Fruit fly (Drosophila melanogaster) whole organism, embryonic: Measurements from ENCODE around the gene Csk.

ENCODE experiments used
- Atf6 ChIP-seq: fragments of 200-800 bp; sonication (Bioruptor generic); IDR thresholded peaks from 2 replicates; pipeline ENCODE4 v1.3.6; 2022; ENCODE audit warnings: missing biosample characterization, missing genetic modification characterization
- BEAF-32 ChIP-seq: fragments of 200-800 bp; sonication (Bioruptor generic); optimal IDR thresholded peaks from 3 replicates; lab custom pipeline; 2017; ENCODE audit warnings: missing biosample characterization, missing genetic modification characterization, mild to moderate bottlenecking, moderate library complexity, missing genetic modification reagents
- CG10959 ChIP-seq: fragments of 200-800 bp; sonication (Bioruptor generic); IDR thresholded peaks from 2 replicates; pipeline ENCODE4 v1.3.6; 2022; ENCODE audit warnings: missing biosample characterization, missing genetic modification characterization
- CG11085 ChIP-seq: fragments of 200-800 bp; sonication (Bioruptor generic); IDR thresholded peaks from 2 replicates; pipeline ENCODE4 v1.3.6; 2022; ENCODE audit warnings: missing biosample characterization, missing genetic modification characterization
- CG12155 ChIP-seq: fragments of 200-800 bp; sonication (Bioruptor generic); optimal IDR thresholded peaks from 3 replicates; lab custom pipeline; 2016; ENCODE audit warnings: missing biosample characterization, missing genetic modification characterization
- CG12744 ChIP-seq: fragments of 200-800 bp; sonication (Bioruptor generic); optimal IDR thresholded peaks from 2 replicates; lab custom pipeline; 2016; ENCODE audit warnings: missing biosample characterization, missing genetic modification characterization
- CG13123 ChIP-seq: fragments of 200-800 bp; sonication (Bioruptor generic); optimal IDR thresholded peaks from 2 replicates; lab custom pipeline; 2016; ENCODE audit warnings: missing biosample characterization, missing genetic modification characterization
- CG15696 ChIP-seq: fragments of 200-800 bp; sonication (Bioruptor generic); optimal IDR thresholded peaks from 2 replicates; lab custom pipeline; 2019; ENCODE audit warnings: missing biosample characterization, mild to moderate bottlenecking, missing genetic modification characterization, moderate library complexity
- CG1603 ChIP-seq: fragments of 200-800 bp; sonication (Bioruptor generic); optimal IDR thresholded peaks from 2 replicates; lab custom pipeline; 2019; ENCODE audit warnings: missing biosample characterization, mild to moderate bottlenecking, missing genetic modification characterization, moderate library complexity
- CG17186 ChIP-seq: fragments of 200-800 bp; sonication (Bioruptor generic); optimal IDR thresholded peaks from 3 replicates; lab custom pipeline; 2017; ENCODE audit warnings: missing biosample characterization, missing genetic modification reagents, missing genetic modification characterization
- CG17328 ChIP-seq: fragments of 200-800 bp; sonication (Bioruptor generic); IDR thresholded peaks from 2 replicates; pipeline ENCODE4 v1.3.6; 2022; ENCODE audit warnings: missing biosample characterization, missing genetic modification characterization
- CG2116 ChIP-seq: fragments of 200-800 bp; sonication (Bioruptor generic); optimal IDR thresholded peaks from 3 replicates; lab custom pipeline; 2018; ENCODE audit warnings: missing biosample characterization, mild to moderate bottlenecking, missing genetic modification characterization
- CG30020 ChIP-seq: fragments of 200-800 bp; optimal IDR thresholded peaks from 2 replicates; lab custom pipeline; 2019; ENCODE audit warnings: missing biosample characterization, mild to moderate bottlenecking, missing genetic modification characterization, moderate library complexity
- CG30403 ChIP-seq: fragments of 200-800 bp; sonication (Bioruptor generic); optimal IDR thresholded peaks from 3 replicates; lab custom pipeline; 2016; ENCODE audit warnings: missing biosample characterization, missing genetic modification characterization
- CG3838 ChIP-seq: fragments of 200-800 bp; sonication (Bioruptor generic); optimal IDR thresholded peaks from 3 replicates; lab custom pipeline; 2016; ENCODE audit warnings: missing biosample characterization, missing genetic modification characterization
- CG42726 ChIP-seq: fragments of 200-800 bp; sonication (Bioruptor generic); IDR thresholded peaks from 2 replicates; pipeline ENCODE4 v1.3.6; 2022; ENCODE audit warnings: missing biosample characterization, missing genetic modification characterization; ENCODE audit not compliant: partially characterized antibody
- CG4328 ChIP-seq: fragments of 200-800 bp; sonication (Bioruptor generic); optimal IDR thresholded peaks from 3 replicates; lab custom pipeline; 2017; ENCODE audit warnings: missing biosample characterization, missing genetic modification reagents, missing genetic modification characterization
- CG4854 ChIP-seq: fragments of 200-800 bp; sonication (Bioruptor generic); optimal IDR thresholded peaks from 2 replicates; lab custom pipeline; 2016; ENCODE audit warnings: missing biosample characterization, missing genetic modification characterization, inconsistent platforms
- CG6654 ChIP-seq: fragments of 200-800 bp; sonication (Bioruptor generic); optimal IDR thresholded peaks from 2 replicates; lab custom pipeline; 2017; ENCODE audit warnings: missing biosample characterization, mild to moderate bottlenecking, missing genetic modification characterization
- Dll ChIP-seq: fragments of 200-800 bp; sonication (Bioruptor generic); IDR thresholded peaks from 4 replicates; pipeline ENCODE4 v1.3.6; 2022; ENCODE audit warnings: missing biosample characterization, missing genetic modification characterization; ENCODE audit not compliant: partially characterized antibody
- Doc3 ChIP-seq: fragments of 200-800 bp; sonication (Bioruptor generic); IDR thresholded peaks from 3 replicates; pipeline ENCODE4 v1.3.6; 2022; ENCODE audit warnings: missing biosample characterization, missing genetic modification characterization; ENCODE audit not compliant: partially characterized antibody
- E2f2 ChIP-seq: fragments of 200-800 bp; sonication (Bioruptor generic); IDR thresholded peaks from 2 replicates; pipeline ENCODE4 v1.3.6; 2022; ENCODE audit warnings: missing biosample characterization, missing genetic modification characterization
- Elba2 ChIP-seq: fragments of 200-800 bp; sonication (Bioruptor generic); optimal IDR thresholded peaks from 3 replicates; lab custom pipeline; 2016; ENCODE audit warnings: missing biosample characterization, missing genetic modification characterization
- Fer2 ChIP-seq: fragments of 200-800 bp; sonication (Bioruptor generic); optimal IDR thresholded peaks from 2 replicates; lab custom pipeline; 2018; ENCODE audit warnings: missing biosample characterization, mild to moderate bottlenecking, missing genetic modification characterization, moderate library complexity
- Hey ChIP-seq: fragments of 200-800 bp; sonication (Bioruptor generic); optimal IDR thresholded peaks from 3 replicates; lab custom pipeline; 2018; ENCODE audit warnings: missing biosample characterization, mild to moderate bottlenecking, missing genetic modification characterization
- Med ChIP-seq: fragments of 200-800 bp; sonication (Bioruptor generic); peaks from one replicate; lab custom pipeline; 2016; ENCODE audit warnings: missing biosample characterization, missing genetic modification characterization, mild to moderate bottlenecking, inconsistent platforms, moderate library complexity
- Usf ChIP-seq: fragments of 200-800 bp; sonication (Bioruptor generic); optimal IDR thresholded peaks from 2 replicates; lab custom pipeline; 2017; ENCODE audit warnings: missing genotype, missing biosample characterization, missing genetic modification characterization
- Vsx1 ChIP-seq: fragments of 200-800 bp; sonication (Bioruptor generic); optimal IDR thresholded peaks from 2 replicates; lab custom pipeline; 2017; ENCODE audit warnings: missing biosample characterization, mild to moderate bottlenecking, missing genetic modification characterization, missing genetic modification reagents
- ab ChIP-seq: fragments of 200-800 bp; sonication (Bioruptor generic); optimal IDR thresholded peaks from 2 replicates; lab custom pipeline; 2016; ENCODE audit warnings: missing biosample characterization, missing genetic modification characterization
- ash1 ChIP-seq: fragments of 200-800 bp; sonication (Bioruptor generic); optimal IDR thresholded peaks from 2 replicates; lab custom pipeline; 2018; ENCODE audit warnings: missing biosample characterization, mild to moderate bottlenecking, missing genetic modification characterization
- chinmo ChIP-seq: fragments of 200-800 bp; sonication (Bioruptor generic); IDR thresholded peaks from 4 replicates; pipeline ENCODE4 v1.3.6; 2022; ENCODE audit warnings: missing biosample characterization, missing genetic modification characterization; ENCODE audit not compliant: partially characterized antibody
- crp ChIP-seq, 2 experiments: fragments of 200-800 bp; sonication (Bioruptor generic); optimal IDR thresholded peaks; 2 replicates in 1 of 2; 3 replicates in 1 of 2; lab custom pipeline; 2017; ENCODE audit warnings: missing biosample characterization in 2 of 2, missing genetic modification characterization in 2 of 2, mild to moderate bottlenecking in 1 of 2, moderate library complexity in 1 of 2
- dm ChIP-seq: fragments of 200-800 bp; sonication (Bioruptor generic); optimal IDR thresholded peaks from 3 replicates; lab custom pipeline; 2016; ENCODE audit warnings: missing biosample characterization, missing genetic modification characterization
- gce ChIP-seq: fragments of 200-800 bp; sonication (Bioruptor generic); IDR thresholded peaks from 3 replicates; pipeline ENCODE4 v1.3.6; 2022; ENCODE audit warnings: missing biosample characterization, missing genetic modification characterization
- gcm ChIP-seq: fragments of 200-800 bp; sonication (Bioruptor generic); optimal IDR thresholded peaks from 2 replicates; lab custom pipeline; 2019; ENCODE audit warnings: missing biosample characterization, mild to moderate bottlenecking, missing genetic modification characterization, moderate library complexity
- insv ChIP-seq, 2 experiments: fragments of 200-800 bp; sonication (Bioruptor generic); optimal IDR thresholded peaks; 3 replicates each; lab custom pipeline; 2016 to 2018; ENCODE audit warnings: missing biosample characterization in 2 of 2, missing genetic modification characterization in 2 of 2
- mam ChIP-seq: fragments of 200-800 bp; sonication (Bioruptor generic); optimal IDR thresholded peaks from 3 replicates; lab custom pipeline; 2016; ENCODE audit warnings: missing biosample characterization, missing genetic modification characterization
- odd ChIP-seq: fragments of 200-800 bp; sonication (Bioruptor generic); optimal IDR thresholded peaks from 2 replicates; lab custom pipeline; 2017; ENCODE audit warnings: missing biosample characterization, mild to moderate bottlenecking, missing genetic modification characterization
- ranshi ChIP-seq: fragments of 200-800 bp; sonication (Bioruptor generic); IDR thresholded peaks from 2 replicates; pipeline ENCODE4 v1.3.6; 2022; ENCODE audit warnings: missing biosample characterization, missing genetic modification characterization
- rib ChIP-seq: fragments of 200-800 bp; sonication (Bioruptor generic); IDR thresholded peaks from 2 replicates; pipeline ENCODE4 v1.3.6; 2022; ENCODE audit warnings: missing biosample characterization, missing genetic modification characterization
- salm ChIP-seq: fragments of 200-800 bp; sonication (Bioruptor generic); optimal IDR thresholded peaks from 2 replicates; lab custom pipeline; 2018; ENCODE audit warnings: missing biosample characterization, mild to moderate bottlenecking, missing genetic modification characterization
- seq ChIP-seq: fragments of 200-800 bp; sonication (Bioruptor generic); IDR thresholded peaks from 2 replicates; pipeline ENCODE4 v1.3.6; 2022; ENCODE audit warnings: missing biosample characterization, missing genetic modification characterization
- sima ChIP-seq: fragments of 200-800 bp; sonication (Bioruptor generic); optimal IDR thresholded peaks from 2 replicates; lab custom pipeline; 2016; ENCODE audit warnings: missing biosample characterization, missing genetic modification characterization
- ssp ChIP-seq: fragments of 200-800 bp; sonication (Bioruptor generic); IDR thresholded peaks from 2 replicates; pipeline ENCODE4 v1.3.6; 2022; ENCODE audit warnings: missing biosample characterization, missing genetic modification characterization
- tgo ChIP-seq: fragments of 200-800 bp; sonication (Bioruptor generic); IDR thresholded peaks from 3 replicates; pipeline ENCODE4 v1.3.6; 2022; ENCODE audit warnings: missing biosample characterization, missing genetic modification characterization
- trh ChIP-seq: fragments of 200-800 bp; sonication (Bioruptor generic); optimal IDR thresholded peaks from 2 replicates; lab custom pipeline; 2016; ENCODE audit warnings: missing biosample characterization, missing genetic modification characterization
- unc-4 ChIP-seq: fragments of 200-800 bp; sonication (Bioruptor generic); IDR thresholded peaks from 2 replicates; pipeline ENCODE4 v1.3.6; 2022; ENCODE audit warnings: missing biosample characterization, missing genetic modification characterization; ENCODE audit not compliant: partially characterized antibody
- vnd ChIP-seq: fragments of 200-800 bp; sonication (Bioruptor generic); IDR thresholded peaks from 3 replicates; pipeline ENCODE4 v1.3.6; 2022; ENCODE audit warnings: missing biosample characterization, missing genetic modification characterization; ENCODE audit not compliant: partially characterized antibody
- wek ChIP-seq: fragments of 200-800 bp; sonication (Bioruptor generic); optimal IDR thresholded peaks from 3 replicates; lab custom pipeline; 2018; ENCODE audit warnings: missing biosample characterization, mild to moderate bottlenecking, missing genetic modification characterization, moderate library complexity
- zf30C ChIP-seq: fragments of 200-800 bp; sonication (Bioruptor generic); optimal IDR thresholded peaks from 3 replicates; lab custom pipeline; 2018; ENCODE audit warnings: missing biosample characterization, mild to moderate bottlenecking, missing genetic modification characterization

Csk gene

dm6 chr3R:11678016-11678415 lies 27.5 kb upstream of the Csk start, which contains the start of gene CG18476 (continued):
- TF ChIP-seq CG12155 (GFP tag; lab: Kevin White, UChicago): peak; percentile 84
- TF ChIP-seq odd (GFP tag; lab: Kevin White, UChicago): peak; percentile 74
- no peak for TF ChIP-seq ash1 (GFP tag; lab: Kevin White, UChicago)
- TF ChIP-seq seq (GFP tag; lab: Robert Waterston, UW): peak; percentile 89
- peak; percentile 26 for TF ChIP-seq BEAF-32 (GFP tag; lab: Kevin White, UChicago)
- peak; percentile 38 for TF ChIP-seq Elba2 (GFP tag; lab: Kevin White, UChicago)
- peak; percentile 25 for TF ChIP-seq wek (GFP tag; lab: Kevin White, UChicago)
- peak; percentile 90 for TF ChIP-seq CG11085
- peak; percentile 21 for TF ChIP-seq dm (GFP tag; lab: Kevin White, UChicago)
- TF ChIP-seq CG1603 (tag; lab: Kevin White, UChicago): peak; percentile 59
- peak; percentile 94 for TF ChIP-seq tgo
- peak; percentile 83 for TF ChIP-seq Vsx1 (GFP tag; lab: Kevin White, UChicago)
- peak; percentile 81 for TF ChIP-seq Usf
- TF ChIP-seq CG4328: peak; percentile 75
- no peak for TF ChIP-seq zf30C (GFP tag; lab: Kevin White, UChicago)
- TF ChIP-seq chinmo (GFP tag; lab: Robert Waterston, UW): no peak
- no peak for TF ChIP-seq Dll (GFP tag; lab: Robert Waterston, UW)
- peak; percentile 88 for TF ChIP-seq Atf6 (GFP tag; lab: Robert Waterston, UW)
- TF ChIP-seq ab (GFP tag; lab: Kevin White, UChicago): no peak
- peak; percentile 85 for TF ChIP-seq salm (tag; lab: Kevin White, UChicago)
- TF ChIP-seq rib (GFP tag; lab: Robert Waterston, UW): peak; percentile 83
- TF ChIP-seq CG30020 (tag; lab: Kevin White, UChicago): peak; percentile 77
- TF ChIP-seq CG4854: peak; percentile 67
- peak; percentile 95 for TF ChIP-seq CG30403
- peak; percentile 73 for TF ChIP-seq CG6654 (GFP tag; lab: Kevin White, UChicago)
- peak; percentile 75 for TF ChIP-seq trh (GFP tag; lab: Kevin White, UChicago)
- TF ChIP-seq insv (GFP tag; optimal IDR thresholded peaks at IDR 0.05; lab: Kevin White, UChicago): peak in 1 of 2 experiments; percentile 49
- TF ChIP-seq CG13123: peak; percentile 66
- TF ChIP-seq CG15696 (tag; lab: Kevin White, UChicago): peak; percentile 93
- peak; percentile 75 for TF ChIP-seq CG10959 (GFP tag; lab: Robert Waterston, UW)
- peak; percentile 80 for TF ChIP-seq mam (GFP tag; lab: Kevin White, UChicago)
- TF ChIP-seq vnd (GFP tag; lab: Robert Waterston, UW): no peak
- peak; percentile 95 for TF ChIP-seq ranshi (GFP tag; lab: Robert Waterston, UW)
- TF ChIP-seq ssp (GFP tag; lab: Robert Waterston, UW): peak; percentile 80
- peak; percentile 74 for TF ChIP-seq E2f2 (GFP tag; lab: Robert Waterston, UW)
- TF ChIP-seq CG17328 (GFP tag; lab: Robert Waterston, UW): peak; percentile 93
- TF ChIP-seq gcm: peak; percentile 92
- TF ChIP-seq crp (GFP tag; optimal IDR thresholded peaks at IDR 0.05; lab: Kevin White, UChicago): peak in 1 of 2 experiments; percentile 47
- peak; percentile 85 for TF ChIP-seq gce
- peak; percentile 66 for TF ChIP-seq CG2116
- TF ChIP-seq CG17186 (GFP tag; lab: Kevin White, UChicago): peak; percentile 48
- TF ChIP-seq CG3838 (GFP tag; lab: Kevin White, UChicago): peak; percentile 73
- peak; percentile 37 for TF ChIP-seq CG12744 (GFP tag; lab: Kevin White, UChicago)
- peak; percentile 94 for TF ChIP-seq Med (GFP tag; lab: Kevin White, UChicago)
- TF ChIP-seq Hey: no peak
- peak; percentile 86 for TF ChIP-seq Fer2
- TF ChIP-seq unc-4 (GFP tag; lab: Robert Waterston, UW): no peak
- no peak for TF ChIP-seq sima
- TF ChIP-seq CG42726: no peak
- no peak for TF ChIP-seq Doc3 (GFP tag; lab: Robert Waterston, UW)
